Worm (Caenorhabditis elegans) whole organism, L1 larva: Measurements from ENCODE around the gene F13C5.5.

Source experiments
- C16A3.4 ChIP-seq: fragments of 150-350 bp; optimal IDR thresholded peaks from 2 replicates; lab custom pipeline; 2014; ENCODE audit warnings: missing biosample characterization, missing genetic modification characterization
- F16B12.6 ChIP-seq: fragments of 150-350 bp; optimal IDR thresholded peaks from 2 replicates; lab custom pipeline; 2014; ENCODE audit warnings: missing biosample characterization, missing genetic modification characterization
- aha-1 ChIP-seq: fragments of 150-350 bp; optimal IDR thresholded peaks from 2 replicates; lab custom pipeline; 2014; ENCODE audit warnings: missing biosample characterization, missing genetic modification characterization
- alr-1 ChIP-seq: fragments of 200-800 bp; sonication (Bioruptor generic); optimal IDR thresholded peaks from 2 replicates; lab custom pipeline; 2018; ENCODE audit warnings: borderline replicate concordance, mild to moderate bottlenecking, missing genetic modification characterization, missing compliant biosample characterization
- ceh-8 ChIP-seq: fragments of 200-800 bp; sonication (Bioruptor generic); optimal IDR thresholded peaks from 2 replicates; lab custom pipeline; 2018; ENCODE audit warnings: mild to moderate bottlenecking, missing genetic modification characterization, moderate library complexity, missing compliant biosample characterization
- ceh-82 ChIP-seq, 3 experiments: fragments of 150-350 bp in 1 of 3; sonication (generic microtip) in 2 of 3; optimal IDR thresholded peaks; 2 replicates each; lab custom pipeline; 2014 to 2017; ENCODE audit warnings: missing biosample characterization in 3 of 3, missing genetic modification characterization in 3 of 3
- ceh-88 ChIP-seq: fragments of 200-800 bp; sonication (Bioruptor generic); IDR thresholded peaks from 2 replicates; pipeline ENCODE4 v1.3.6; 2022; ENCODE audit warnings: missing genetic modification characterization, missing compliant biosample characterization
- ceh-90 ChIP-seq: sonication (generic microtip); optimal IDR thresholded peaks from 2 replicates; lab custom pipeline; 2016; ENCODE audit warnings: missing genetic modification characterization, missing compliant biosample characterization
- dsc-1 ChIP-seq: sonication (generic microtip); optimal IDR thresholded peaks from 2 replicates; lab custom pipeline; 2016; ENCODE audit warnings: mild to moderate bottlenecking, missing genetic modification characterization, missing compliant biosample characterization
- efl-1 ChIP-seq, 4 experiments: fragments of 150-350 bp; optimal IDR thresholded peaks in 3 of 4; peaks in 1 of 4; 1 replicate in 1 of 4; 2 replicates in 3 of 4; lab custom pipeline; 2014; ENCODE audit warnings: missing biosample characterization in 2 of 4, missing genetic modification characterization in 2 of 4, missing genetic modification reagents in 2 of 4
- egl-13 ChIP-seq: sonication (generic microtip); optimal IDR thresholded peaks from 2 replicates; lab custom pipeline; 2016; ENCODE audit warnings: missing genotype, missing genetic modification reagents, missing genetic modification characterization, missing compliant biosample characterization
- egl-27 ChIP-seq, 2 experiments: fragments of 150-350 bp in 1 of 2; sonication (generic microtip); optimal IDR thresholded peaks; 3 replicates each; lab custom pipeline; 2017 to 2018; ENCODE audit warnings: missing biosample characterization in 2 of 2, missing genetic modification characterization in 2 of 2, missing genetic modification reagents in 2 of 2
- fkh-10 ChIP-seq: sonication (generic microtip); optimal IDR thresholded peaks from 2 replicates; lab custom pipeline; 2017; ENCODE audit warnings: missing biosample characterization, missing genetic modification reagents, missing genetic modification characterization
- fos-1 ChIP-seq: fragments of 150-350 bp; optimal IDR thresholded peaks from 2 replicates; lab custom pipeline; 2014; ENCODE audit warnings: missing biosample characterization, missing genetic modification characterization
- grh-1 ChIP-seq: fragments of 200-800 bp; sonication (Bioruptor generic); IDR thresholded peaks from 2 replicates; pipeline ENCODE4 v1.3.6; 2022; ENCODE audit warnings: missing genetic modification reagents, missing genetic modification characterization, missing compliant biosample characterization
- hlh-4 ChIP-seq: sonication (generic microtip); optimal IDR thresholded peaks from 2 replicates; lab custom pipeline; 2016; ENCODE audit warnings: mild to moderate bottlenecking, missing genetic modification characterization, missing compliant biosample characterization
- irx-1 ChIP-seq: sonication (generic microtip); optimal IDR thresholded peaks from 2 replicates; lab custom pipeline; 2016; ENCODE audit warnings: missing genetic modification characterization, missing compliant biosample characterization
- isw-1 ChIP-seq: fragments of 200-800 bp; sonication (Bioruptor generic); IDR thresholded peaks from 2 replicates; pipeline ENCODE4 v1.3.6; 2022; ENCODE audit warnings: missing genetic modification characterization, missing compliant biosample characterization
- jun-1 ChIP-seq: fragments of 150-350 bp; optimal IDR thresholded peaks from 2 replicates; lab custom pipeline; 2014; ENCODE audit warnings: missing biosample characterization, missing genetic modification reagents, missing genetic modification characterization
- lin-14 ChIP-seq: fragments of 200-800 bp; sonication (Bioruptor generic); optimal IDR thresholded peaks from 2 replicates; lab custom pipeline; 2018; ENCODE audit warnings: mild to moderate bottlenecking, missing genetic modification characterization, moderate library complexity, missing compliant biosample characterization
- lin-15B ChIP-seq: fragments of 150-350 bp; sonication (generic microtip); optimal IDR thresholded peaks from 3 replicates; lab custom pipeline; 2014; ENCODE audit warnings: missing biosample characterization, missing genetic modification characterization
- lin-39 ChIP-seq: fragments of 150-350 bp; optimal IDR thresholded peaks from 2 replicates; lab custom pipeline; 2014; ENCODE audit warnings: missing biosample characterization, missing genetic modification reagents, missing genetic modification characterization
- lir-3 ChIP-seq: sonication (generic microtip); optimal IDR thresholded peaks from 2 replicates; lab custom pipeline; 2016; ENCODE audit warnings: mild to moderate bottlenecking, missing genetic modification characterization, moderate library complexity, missing compliant biosample characterization; ENCODE audit not compliant: poor library complexity
- lsy-2 ChIP-seq, 2 experiments: fragments of 150-350 bp; optimal IDR thresholded peaks; 2 replicates each; lab custom pipeline; 2014; ENCODE audit warnings: missing biosample characterization in 2 of 2, missing genetic modification characterization in 2 of 2
- mab-9 ChIP-seq: fragments of 200-800 bp; sonication (Bioruptor generic); IDR thresholded peaks from 2 replicates; pipeline ENCODE4 v1.3.6; 2022; ENCODE audit warnings: missing genetic modification reagents, missing genetic modification characterization, missing compliant biosample characterization
- mdl-1 ChIP-seq, 2 experiments: fragments of 150-350 bp; optimal IDR thresholded peaks; 2 replicates each; lab custom pipeline; 2014 to 2017; ENCODE audit warnings: missing biosample characterization in 2 of 2, missing genetic modification characterization in 2 of 2, inconsistent platforms in 1 of 2
- mep-1 ChIP-seq: fragments of 150-350 bp; optimal IDR thresholded peaks from 2 replicates; lab custom pipeline; 2014; ENCODE audit warnings: missing biosample characterization, missing genetic modification characterization
- nhr-12 ChIP-seq: sonication (generic microtip); optimal IDR thresholded peaks from 2 replicates; lab custom pipeline; 2017; ENCODE audit warnings: missing biosample characterization, missing genetic modification characterization
- nhr-19 ChIP-seq: fragments of 200-800 bp; sonication (Bioruptor generic); conservative IDR thresholded peaks from 2 replicates; pipeline ENCODE4 v1.3.6; 2022; ENCODE audit warnings: missing genetic modification characterization, missing compliant biosample characterization
- nhr-20 ChIP-seq: sonication (generic microtip); optimal IDR thresholded peaks from 2 replicates; lab custom pipeline; 2016; ENCODE audit warnings: mild to moderate bottlenecking, missing genetic modification characterization, missing compliant biosample characterization
- nhr-71 ChIP-seq: sonication (generic microtip); optimal IDR thresholded peaks from 2 replicates; lab custom pipeline; 2016; ENCODE audit warnings: mild to moderate bottlenecking, missing genetic modification characterization, moderate library complexity, missing compliant biosample characterization
- pax-3 ChIP-seq: fragments of 200-800 bp; sonication (Bioruptor generic); optimal IDR thresholded peaks from 2 replicates; lab custom pipeline; 2018; ENCODE audit warnings: mild to moderate bottlenecking, missing genetic modification characterization, moderate library complexity, missing compliant biosample characterization
- snpc-4 ChIP-seq: fragments of 150-350 bp; optimal IDR thresholded peaks from 2 replicates; lab custom pipeline; 2014; ENCODE audit warnings: missing biosample characterization, missing genetic modification characterization
- snu-23 ChIP-seq: sonication (generic microtip); optimal IDR thresholded peaks from 2 replicates; lab custom pipeline; 2016; ENCODE audit warnings: missing genetic modification characterization, missing compliant biosample characterization
- sox-4 ChIP-seq: sonication (generic microtip); optimal IDR thresholded peaks from 2 replicates; lab custom pipeline; 2016; ENCODE audit warnings: missing genetic modification characterization, missing compliant biosample characterization
- swsn-7 ChIP-seq: sonication (generic microtip); optimal IDR thresholded peaks from 2 replicates; lab custom pipeline; 2016; ENCODE audit warnings: missing genetic modification characterization, missing compliant biosample characterization
- tbx-2 ChIP-seq: sonication (generic microtip); optimal IDR thresholded peaks from 2 replicates; lab custom pipeline; 2016; ENCODE audit warnings: missing genetic modification characterization, missing compliant biosample characterization
- zag-1 ChIP-seq: fragments of 150-350 bp; optimal IDR thresholded peaks from 2 replicates; lab custom pipeline; 2014; ENCODE audit warnings: missing biosample characterization, missing genetic modification characterization

The F13C5.5 gene

ce11 chrX:573270-573669 is 35.0 kb downstream of the F13C5.5 start (continued):
- TF ChIP-seq lin-15B (tag; lab: Kevin White, UChicago), result no peak
- peak; percentile 52 for TF ChIP-seq swsn-7 (tag; lab: Kevin White, UChicago)
- peak; percentile 7 to 54 for TF ChIP-seq egl-27 (tag; optimal IDR thresholded peaks at IDR 0.05; lab: Kevin White, UChicago)
- TF ChIP-seq ceh-90, result peak; percentile 18
- TF ChIP-seq efl-1 (optimal IDR thresholded peaks at IDR 0.05; lab: Kevin White, UChicago), result peak; percentile 22 to 63
- peak in 1 of 2 experiments; percentile 29 for TF ChIP-seq efl-1 (GFP tag; optimal IDR thresholded peaks at IDR 0.05 in 1 of 2; lab: Kevin White, UChicago)
- no peak for TF ChIP-seq ceh-88
- TF ChIP-seq nhr-19 (GFP tag; lab: Robert Waterston, UW), result peak; percentile 17; the same call in 1 of the 2 replicates
- TF ChIP-seq nhr-20, result peak; percentile 51
- TF ChIP-seq nhr-71 (tag; lab: Kevin White, UChicago), result peak; percentile 82
- TF ChIP-seq grh-1 (GFP tag; lab: Robert Waterston, UW), result no peak
- TF ChIP-seq C16A3.4 (tag; lab: Kevin White, UChicago), result peak; percentile 11
- TF ChIP-seq lsy-2 (tag; optimal IDR thresholded peaks at IDR 0.05; lab: Kevin White, UChicago), result peak in 1 of 2 experiments; percentile 71
- TF ChIP-seq ceh-82 (tag; optimal IDR thresholded peaks at IDR 0.05; lab: Kevin White, UChicago), result peak; percentile 69 to 87 (median 87)
- peak; percentile 95 for TF ChIP-seq lin-14 (GFP tag; lab: Kevin White, UChicago)
- TF ChIP-seq mep-1, result peak; percentile 59
- peak; percentile 41 for TF ChIP-seq isw-1 (GFP tag; lab: Robert Waterston, UW)
- TF ChIP-seq tbx-2 (tag; lab: Kevin White, UChicago), result peak; percentile 30
- no peak for TF ChIP-seq lir-3 (tag; lab: Kevin White, UChicago)
- TF ChIP-seq snu-23, result peak; percentile 64
- peak; percentile 15 for TF ChIP-seq egl-13 (tag; lab: Kevin White, UChicago)
- TF ChIP-seq F16B12.6 (tag; lab: Kevin White, UChicago), result peak; percentile 5
- TF ChIP-seq zag-1, result no peak
- no peak for TF ChIP-seq aha-1 (tag; lab: Kevin White, UChicago)
- TF ChIP-seq irx-1 (tag; lab: Kevin White, UChicago), result peak; percentile 43
- TF ChIP-seq mdl-1 (tag; optimal IDR thresholded peaks at IDR 0.05; lab: Kevin White, UChicago), result peak in 1 of 2 experiments; percentile 77
- TF ChIP-seq jun-1, result peak; percentile 72
- TF ChIP-seq ceh-8 (GFP tag; lab: Kevin White, UChicago), result no peak
- peak; percentile 41 for TF ChIP-seq fkh-10 (GFP tag; lab: Kevin White, UChicago)
- no peak for TF ChIP-seq lin-39 (tag; lab: Kevin White, UChicago)
- no peak for TF ChIP-seq hlh-4 (tag; lab: Kevin White, UChicago)
- TF ChIP-seq dsc-1 (tag; lab: Kevin White, UChicago), result peak; percentile 40

DNA sequence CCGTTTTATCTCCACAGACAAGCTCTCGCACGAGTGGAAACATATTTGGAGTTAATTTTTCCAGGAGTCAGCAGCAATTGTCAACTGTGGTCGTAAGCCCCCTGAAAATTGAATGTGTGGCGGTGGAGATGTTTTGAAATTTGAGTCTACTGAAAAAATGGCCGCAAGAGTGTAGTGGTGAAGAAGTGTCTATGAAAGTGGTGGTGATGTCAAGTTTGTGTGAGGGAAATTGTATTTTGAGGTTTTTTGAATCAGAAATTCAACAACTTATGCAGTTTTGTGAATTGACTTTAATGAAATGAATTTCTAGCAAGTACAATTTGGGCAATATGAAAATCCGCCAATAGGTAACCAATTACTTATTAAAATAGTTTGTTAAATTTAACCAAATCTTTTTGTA is 35.7 kb downstream of the F13C5.5 start, which contains the start of gene mrp-2:
Gene mrp-2, minus strand, starts transcription at position 101 of the 400 bp plus-strand sequence.
- no peak for TF ChIP-seq fos-1 (tag; lab: Kevin White, UChicago)
- no peak for TF ChIP-seq F16B12.6 (tag; lab: Kevin White, UChicago)
- TF ChIP-seq pax-3 (tag; lab: Kevin White, UChicago), result no peak
- TF ChIP-seq egl-27 (tag; optimal IDR thresholded peaks at IDR 0.05; lab: Kevin White, UChicago), result no peak
- TF ChIP-seq ceh-82 (tag; optimal IDR thresholded peaks at IDR 0.05; lab: Kevin White, UChicago), result no peak
- TF ChIP-seq mab-9, result no peak
- no peak for TF ChIP-seq alr-1 (tag; lab: Kevin White, UChicago)
- no peak for TF ChIP-seq efl-1 (optimal IDR thresholded peaks at IDR 0.05; lab: Kevin White, UChicago)
- peak in 1 of 2 experiments; percentile 53 for TF ChIP-seq efl-1 (GFP tag; optimal IDR thresholded peaks at IDR 0.05 in 1 of 2; lab: Kevin White, UChicago)
- no peak for TF ChIP-seq nhr-12

ce11 chrX:571367-571766 is 36.9 kb downstream of the F13C5.5 start:
- peak; percentile 42 for TF ChIP-seq snpc-4 (tag; lab: Kevin White, UChicago)
- no peak for TF ChIP-seq sox-4 (tag; lab: Kevin White, UChicago)
- TF ChIP-seq ceh-88, result no peak
- no peak for TF ChIP-seq nhr-20
